Fruit fly (Drosophila melanogaster) Kc167 (cell line): ENCODE measurements around the gene Osi12.

Experiments used
- Myc ChIP-seq: fragments of >200 bp; optimal IDR thresholded peaks from 2 replicates; lab custom pipeline; 2017; ENCODE audit warnings: missing external identifiers
- Sin3A ChIP-seq: fragments of >200 bp; optimal IDR thresholded peaks from 2 replicates; lab custom pipeline; 2018; ENCODE audit warnings: missing external identifiers
- h ChIP-seq: fragments of >200 bp; optimal IDR thresholded peaks from 3 replicates; lab custom pipeline; 2018; ENCODE audit warnings: missing external identifiers
- insv ChIP-seq: fragments of >200 bp; optimal IDR thresholded peaks from 3 replicates; lab custom pipeline; 2018; ENCODE audit warnings: missing external identifiers
- psq ChIP-seq: fragments of >200 bp; optimal IDR thresholded peaks from 2 replicates; lab custom pipeline; 2017; ENCODE audit warnings: missing external identifiers
- ttk ChIP-seq: sonication (Bioruptor generic); optimal IDR thresholded peaks from 2 replicates; lab custom pipeline; 2017; ENCODE audit warnings: missing external identifiers

The Osi12 gene

DNA sequence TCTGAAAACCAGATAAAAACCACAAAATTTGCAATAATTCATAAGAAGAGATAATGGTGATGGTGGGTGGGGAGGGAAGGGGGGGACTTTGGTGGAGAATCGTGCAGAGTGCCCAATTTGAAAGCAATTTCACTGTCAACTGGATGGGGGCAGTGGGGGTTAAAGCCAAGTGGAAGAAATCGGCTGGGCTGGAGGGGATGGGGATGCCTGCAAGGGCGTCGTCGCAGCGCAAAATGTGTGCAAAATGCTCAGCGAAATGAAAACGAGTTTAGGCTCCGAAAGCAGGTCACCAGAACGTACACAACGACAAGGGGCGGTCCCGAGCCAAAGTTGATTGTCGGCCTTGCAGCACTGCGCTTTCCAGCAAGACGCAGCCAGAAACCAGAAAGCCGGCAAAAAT lies 25.5 kb upstream of the Osi12 start:
- TF ChIP-seq ttk (lab: Kevin White, UChicago) (no peak), h (lab: Kevin White, UChicago) (no peak), insv (lab: Kevin White, UChicago) (no peak), Sin3A (lab: Kevin White, UChicago) (no peak), psq (lab: Kevin White, UChicago) (no peak), Myc (lab: Kevin White, UChicago) (no peak)

DNA sequence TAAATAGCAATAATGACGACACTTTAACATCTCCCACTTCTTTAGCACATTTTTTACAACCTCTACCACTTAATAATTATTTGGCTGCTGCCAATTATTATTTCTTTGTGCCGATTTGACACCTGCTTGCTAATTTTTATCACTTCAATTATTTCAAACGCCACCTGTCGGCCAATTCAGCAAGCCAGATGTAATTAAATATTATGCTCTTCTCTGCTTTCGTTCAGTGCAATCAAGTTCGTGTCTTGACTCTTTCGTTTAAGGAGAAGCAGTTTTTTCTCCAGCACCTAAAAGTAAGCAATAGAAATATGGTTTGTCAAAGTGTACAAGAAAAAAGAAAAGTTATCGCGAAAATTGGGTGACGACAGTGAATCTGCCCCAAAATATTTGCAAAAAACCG lies 23.9 kb upstream of the Osi12 start:
- TF ChIP-seq Myc (lab: Kevin White, UChicago) (no peak), Sin3A (lab: Kevin White, UChicago) (no peak), ttk (lab: Kevin White, UChicago) (no peak), insv (lab: Kevin White, UChicago) (no peak)

DNA sequence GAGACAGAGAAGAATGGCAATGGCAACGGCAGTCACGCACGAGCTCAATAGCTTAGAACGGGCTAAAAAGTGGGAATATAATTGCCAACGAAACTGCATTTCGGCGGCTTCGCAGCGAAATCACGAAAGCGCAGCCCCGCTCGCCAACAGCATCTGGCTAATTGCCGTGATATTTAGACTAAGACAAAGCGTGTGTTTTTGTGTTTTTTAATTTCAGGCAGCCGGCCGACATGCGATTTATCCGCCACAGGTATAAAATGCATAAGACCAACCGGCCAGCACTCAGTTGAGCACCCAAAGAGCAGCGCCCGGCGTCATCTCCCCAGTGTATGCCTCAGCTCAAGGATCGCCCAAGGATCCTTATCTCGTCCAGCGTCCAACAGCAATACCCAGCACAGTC lies 23.5 kb upstream of the Osi12 start, which contains the start of gene Osi8:
Gene Osi8 (plus strand): TSS at position 301 of the 400 bp plus-strand sequence.
- TF ChIP-seq ttk (lab: Kevin White, UChicago) (no peak), Myc (lab: Kevin White, UChicago) (no peak)

DNA sequence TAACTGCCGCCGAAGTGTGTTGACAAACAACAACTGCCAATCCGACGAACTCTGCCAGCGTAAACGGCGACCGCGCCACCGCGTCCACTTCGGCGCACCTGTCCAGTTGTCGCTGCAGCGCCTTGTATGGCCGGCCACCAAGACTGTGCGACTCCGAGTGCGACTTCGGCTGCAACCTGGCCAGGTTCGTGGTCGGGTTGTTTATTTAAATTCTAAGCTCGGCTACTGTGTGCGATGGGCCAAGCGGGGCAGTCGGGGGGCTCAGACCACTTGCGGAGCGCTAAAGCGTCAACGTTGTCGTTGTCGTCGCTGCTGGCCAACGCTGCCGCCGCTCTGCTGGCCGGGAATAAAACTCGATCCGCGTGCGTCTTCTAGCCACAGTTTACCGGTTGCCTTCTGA lies 18.5 kb upstream of the Osi12 start, which contains the start of gene Osi9:
Gene Osi9 (plus strand): TSS at position 375 of the 400 bp plus-strand sequence.
- no peak for TF ChIP-seq psq (lab: Kevin White, UChicago)

DNA sequence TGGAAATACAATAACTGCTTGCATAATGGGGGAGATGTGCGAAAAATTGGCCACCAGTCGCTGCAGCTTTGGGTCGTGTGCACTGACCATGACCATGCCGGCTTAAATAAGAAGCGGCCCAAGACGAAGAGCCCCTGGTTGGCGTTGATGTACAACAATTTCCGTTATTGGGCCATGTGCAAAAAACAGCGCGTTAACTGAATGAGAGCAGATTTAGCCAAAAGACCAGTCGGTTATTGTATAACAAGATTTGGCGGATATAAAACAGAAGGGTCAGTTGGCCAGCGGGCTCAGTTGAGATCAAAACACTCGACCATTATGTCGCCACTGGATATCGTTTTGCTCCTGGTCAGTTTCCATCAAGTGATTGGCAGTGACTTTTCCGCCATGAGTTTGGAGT lies 14.7 kb upstream of the Osi12 start, which contains the start of gene Osi10a:
Gene Osi10a (plus strand): TSS at position 301 of the 400 bp plus-strand sequence.
- TF ChIP-seq Sin3A (lab: Kevin White, UChicago) (no peak), insv (lab: Kevin White, UChicago) (no peak), psq (lab: Kevin White, UChicago) (no peak), ttk (lab: Kevin White, UChicago) (no peak), Myc (lab: Kevin White, UChicago) (no peak), h (lab: Kevin White, UChicago) (no peak)

DNA sequence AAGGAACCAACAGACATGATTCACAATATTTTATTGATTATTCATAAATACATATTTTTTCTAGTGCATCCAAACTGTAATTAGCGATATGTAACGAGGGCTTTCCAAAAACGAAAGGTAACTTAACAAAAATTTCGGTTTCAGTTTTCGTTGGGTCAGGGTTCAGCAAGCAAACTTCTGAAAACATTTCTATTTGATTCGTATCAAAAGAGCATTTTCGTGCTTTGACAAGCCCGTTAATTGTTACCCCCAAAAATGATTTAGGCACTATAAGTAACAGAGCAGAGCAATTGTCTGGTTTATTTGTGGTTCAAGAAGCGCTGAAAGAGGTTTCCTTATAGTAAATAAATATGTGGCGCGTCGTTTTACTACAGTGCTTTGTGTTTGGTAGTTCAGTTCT lies 12.4 kb upstream of the Osi12 start, which contains the start of gene Osi10b:
Gene Osi10b (plus strand): TSS at position 301 of the 400 bp plus-strand sequence.
- TF ChIP-seq ttk (lab: Kevin White, UChicago): no peak
- TF ChIP-seq Sin3A (lab: Kevin White, UChicago): no peak
- TF ChIP-seq psq (lab: Kevin White, UChicago): no peak
- no peak for TF ChIP-seq insv (lab: Kevin White, UChicago)
- TF ChIP-seq Myc (lab: Kevin White, UChicago): no peak
- no peak for TF ChIP-seq h (lab: Kevin White, UChicago)

DNA sequence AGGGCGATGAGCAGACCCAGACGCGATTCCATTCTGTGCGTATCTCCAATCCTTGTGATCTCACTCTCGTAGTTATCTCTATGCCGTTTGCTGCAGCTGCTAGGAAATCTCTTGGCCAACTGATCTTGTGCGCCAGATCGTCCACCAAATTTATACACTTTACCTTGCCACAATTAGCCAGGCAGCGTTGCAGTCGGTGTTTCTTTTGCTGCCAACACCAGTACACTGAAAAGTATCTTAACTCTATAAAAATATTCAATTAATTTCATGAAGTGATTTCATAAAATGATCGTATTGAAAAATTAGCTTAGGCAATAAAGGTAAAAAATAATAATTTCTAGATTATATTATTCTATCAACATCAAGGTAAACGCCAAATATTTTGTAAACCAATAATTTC lies 9.7 kb upstream of the Osi12 start, which contains the start of gene Osi11:
Gene Osi11 (minus strand): TSS at position 101 of the 400 bp plus-strand sequence.
- no peak for TF ChIP-seq psq (lab: Kevin White, UChicago)
- no peak for TF ChIP-seq h (lab: Kevin White, UChicago)
- no peak for TF ChIP-seq Sin3A (lab: Kevin White, UChicago)
- TF ChIP-seq insv (lab: Kevin White, UChicago): no peak
- TF ChIP-seq ttk (lab: Kevin White, UChicago): no peak
- no peak for TF ChIP-seq Myc (lab: Kevin White, UChicago)

DNA sequence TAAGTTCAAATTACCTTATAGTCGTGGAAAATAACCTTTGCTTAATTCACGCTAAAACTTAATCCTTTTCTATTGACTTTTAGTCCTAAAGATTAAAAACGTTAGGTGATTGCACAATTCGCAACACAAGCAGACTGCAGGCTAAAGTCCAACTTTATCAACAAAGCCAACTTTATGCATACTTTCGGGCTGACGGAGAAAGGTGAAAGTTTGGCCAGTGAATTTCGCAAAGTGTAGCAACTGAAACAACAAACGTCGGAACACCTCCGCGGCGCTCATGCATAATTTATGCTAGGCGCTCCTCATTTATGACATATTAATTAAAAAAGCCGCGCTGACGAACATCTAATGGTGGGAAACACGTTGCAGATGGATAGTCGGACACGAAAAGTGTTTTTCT lies 8.3 kb upstream of the Osi12 start:
- TF ChIP-seq psq (lab: Kevin White, UChicago) (no peak), h (lab: Kevin White, UChicago) (no peak), ttk (lab: Kevin White, UChicago) (no peak), Sin3A (lab: Kevin White, UChicago) (no peak), Myc (lab: Kevin White, UChicago) (no peak), insv (lab: Kevin White, UChicago) (no peak)

DNA sequence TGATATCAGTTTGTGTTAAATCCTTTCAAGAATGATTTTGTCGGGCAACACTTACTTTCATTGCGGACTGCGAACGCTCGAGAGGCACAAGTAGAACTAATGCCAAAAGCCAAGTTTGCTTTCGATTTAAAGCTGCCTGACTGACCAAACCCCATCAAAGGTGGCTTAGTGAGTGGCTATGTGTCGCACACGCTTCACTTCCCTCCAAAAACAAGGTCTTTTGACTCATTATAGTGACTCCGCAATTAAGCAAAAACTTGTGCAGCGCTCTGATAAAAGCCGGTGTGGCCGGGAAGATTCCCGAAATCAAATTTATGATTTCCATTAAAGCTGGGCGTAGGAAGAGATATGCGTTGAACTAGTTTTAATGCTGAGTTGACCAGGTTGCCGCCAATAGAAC lies 6.8 kb downstream of the Osi12 start, which contains the start of gene CG15597:
Gene CG15597 (minus strand): TSS at position 101 of the 400 bp plus-strand sequence.
- TF ChIP-seq Myc (lab: Kevin White, UChicago) (no peak), psq (lab: Kevin White, UChicago) (no peak), h (lab: Kevin White, UChicago) (no peak)

DNA sequence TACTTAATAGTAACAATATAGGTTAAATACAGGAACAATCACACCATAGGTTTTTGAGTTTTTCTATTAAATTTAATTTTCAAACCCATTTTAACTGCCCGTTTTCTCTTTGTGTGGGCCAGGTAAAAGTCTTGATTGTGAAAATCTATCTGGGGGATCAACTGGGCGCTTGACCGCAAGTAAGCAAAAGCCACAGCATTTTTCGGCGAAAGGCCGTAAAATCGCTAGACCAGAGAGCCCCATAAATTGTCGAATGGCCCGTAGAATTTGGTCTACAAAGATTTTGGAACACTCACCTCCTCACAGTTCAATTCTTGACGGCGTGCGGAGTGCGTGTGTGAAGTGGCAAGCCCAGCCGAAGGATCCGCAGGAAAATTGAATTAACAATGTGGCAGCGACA lies 9.1 kb downstream of the Osi12 start, which contains the start of gene CG15594:
Gene CG15594 (plus strand): TSS at position 301 of the 400 bp plus-strand sequence.
- TF ChIP-seq Myc (lab: Kevin White, UChicago): no peak
- no peak for TF ChIP-seq insv (lab: Kevin White, UChicago)
- TF ChIP-seq psq (lab: Kevin White, UChicago): no peak
- no peak for TF ChIP-seq h (lab: Kevin White, UChicago)
- TF ChIP-seq Sin3A (lab: Kevin White, UChicago): no peak
- no peak for TF ChIP-seq ttk (lab: Kevin White, UChicago)

DNA sequence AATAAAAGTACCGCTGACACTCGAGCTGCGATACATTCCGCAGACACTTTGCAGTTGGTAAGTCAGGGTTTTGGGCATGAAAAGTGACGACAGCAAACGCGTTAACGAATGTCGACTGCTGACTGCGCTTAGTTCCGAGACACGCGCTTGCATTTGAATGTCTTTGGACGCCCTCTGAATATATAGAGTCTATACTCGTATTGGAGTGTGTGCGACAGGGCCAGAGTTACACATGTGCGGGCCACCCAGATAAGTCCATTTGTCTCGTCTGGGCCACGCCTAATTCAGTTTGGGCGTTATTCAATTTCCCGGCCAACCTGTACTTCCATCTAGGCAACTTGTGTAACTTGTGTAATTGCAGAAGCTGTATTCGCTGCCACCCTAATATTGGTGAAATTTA lies 12.0 kb downstream of the Osi12 start:
- TF ChIP-seq insv (lab: Kevin White, UChicago) (no peak), Sin3A (lab: Kevin White, UChicago) (no peak), ttk (lab: Kevin White, UChicago) (no peak), h (lab: Kevin White, UChicago) (no peak), Myc (lab: Kevin White, UChicago) (no peak), psq (lab: Kevin White, UChicago) (no peak)

DNA sequence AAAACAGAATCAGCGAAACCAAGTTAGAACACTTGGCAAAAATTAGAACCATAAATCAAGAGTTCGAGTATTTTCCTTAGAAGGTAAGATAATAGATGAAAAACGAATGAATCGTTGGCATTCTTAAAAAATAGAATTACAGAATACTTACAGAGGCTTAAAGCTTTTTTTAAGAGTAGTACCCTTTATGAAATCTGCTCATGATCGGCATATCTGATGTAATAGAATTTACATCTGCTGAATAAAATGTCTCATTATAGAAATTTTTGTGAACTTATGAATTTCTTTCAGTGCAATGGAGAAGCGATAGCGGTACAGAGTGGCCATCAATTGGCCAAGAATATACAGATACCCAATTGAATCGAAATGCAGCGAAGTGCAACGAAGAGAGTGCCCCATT lies 13.1 kb downstream of the Osi12 start, which contains the start of gene Osi13:
Gene Osi13 (plus strand): TSS at position 301 of the 400 bp plus-strand sequence.
- no peak for TF ChIP-seq Myc (lab: Kevin White, UChicago)
- no peak for TF ChIP-seq psq (lab: Kevin White, UChicago)
- no peak for TF ChIP-seq ttk (lab: Kevin White, UChicago)
- no peak for TF ChIP-seq Sin3A (lab: Kevin White, UChicago)
- TF ChIP-seq h (lab: Kevin White, UChicago): no peak
- no peak for TF ChIP-seq insv (lab: Kevin White, UChicago)
